Worm (Caenorhabditis elegans): Measurements from ENCODE around the gene K08D9.9.

DNA sequence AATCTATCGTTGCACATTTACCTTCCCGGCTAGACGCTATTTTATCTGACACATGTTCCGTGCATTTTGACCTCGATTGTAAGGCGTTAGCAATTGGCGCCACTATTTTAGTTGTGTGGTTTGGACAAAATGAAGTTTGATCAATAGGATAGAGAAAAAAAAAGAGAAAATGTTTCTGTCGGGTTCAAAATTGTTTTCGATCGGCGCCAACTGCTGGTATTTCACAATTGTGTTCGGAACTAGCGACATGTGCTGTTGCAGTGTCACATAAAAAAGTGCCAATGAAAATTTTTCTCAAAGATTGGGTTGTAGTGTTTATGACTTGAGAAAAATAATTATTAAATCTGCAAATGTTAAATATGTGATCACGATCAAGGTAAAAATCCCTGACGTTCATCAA is 42.6 kb upstream of the K08D9.9 start:
- TF ChIP-seq him-1 (tag; optimal IDR thresholded peaks at IDR 0.05) (no peak), dao-5 (tag; optimal IDR thresholded peaks at IDR 0.05) (no peak)

Data from whole organism, L4/young adult.